Worm (Caenorhabditis elegans) whole organism, young adult: ENCODE measurements around the gene F55C5.10.

Source experiments
- C17E4.6 ChIP-seq: fragments of 200-800 bp; sonication (Bioruptor generic); IDR thresholded peaks from 2 replicates; pipeline ENCODE4 v1.3.6; 2022; ENCODE audit warnings: missing genetic modification reagents, missing genetic modification characterization, missing compliant biosample characterization
- F23B12.7 ChIP-seq: sonication (generic microtip); optimal IDR thresholded peaks from 2 replicates; lab custom pipeline; 2017; ENCODE audit warnings: missing genetic modification characterization, mild to moderate bottlenecking, missing compliant biosample characterization, antibody characterized with exemption, moderate library complexity; ENCODE audit not compliant: insufficient read depth
- F55B11.4 ChIP-seq: sonication (generic microtip); optimal IDR thresholded peaks from 2 replicates; lab custom pipeline; 2016; ENCODE audit warnings: missing compliant biosample characterization, missing genetic modification characterization, borderline replicate concordance; ENCODE audit not compliant: insufficient read depth
- T07F8.4 ChIP-seq: sonication (generic microtip); optimal IDR thresholded peaks from 2 replicates; lab custom pipeline; 2016; ENCODE audit warnings: mild to moderate bottlenecking, missing genetic modification characterization, moderate library complexity, missing compliant biosample characterization
- Y53G8AR.9 ChIP-seq: fragments of 200-800 bp; sonication (Bioruptor generic); conservative IDR thresholded peaks from 2 replicates; pipeline ENCODE4 v1.3.6; 2022; ENCODE audit warnings: missing genetic modification reagents, missing genetic modification characterization, missing compliant biosample characterization
- ama-1 ChIP-seq, 3 experiments: fragments of 150-350 bp in 1 of 3; sonication (generic microtip) in 2 of 3; optimal IDR thresholded peaks; 2 replicates each; lab custom pipeline; 2014 to 2018; ENCODE audit warnings: missing biosample characterization in 2 of 3, missing genetic modification characterization in 2 of 3, missing genetic modification reagents in 2 of 3
- egl-18 ChIP-seq: fragments of 200-800 bp; sonication (Bioruptor generic); IDR thresholded peaks from 2 replicates; pipeline ENCODE4 v1.3.6; 2022; ENCODE audit warnings: missing genetic modification reagents, missing genetic modification characterization, missing compliant biosample characterization
- lin-40 ChIP-seq: sonication (generic microtip); optimal IDR thresholded peaks from 2 replicates; lab custom pipeline; 2016; ENCODE audit warnings: missing genetic modification characterization, mild to moderate bottlenecking, missing compliant biosample characterization, missing genotype, missing genetic modification reagents
- mes-4 ChIP-seq: sonication (generic microtip); optimal IDR thresholded peaks from 2 replicates; lab custom pipeline; 2016; ENCODE audit warnings: missing genotype, missing genetic modification characterization, missing compliant biosample characterization
- sdz-38 ChIP-seq: sonication (generic microtip); optimal IDR thresholded peaks from 2 replicates; lab custom pipeline; 2016; ENCODE audit warnings: missing genotype, missing genetic modification characterization, missing compliant biosample characterization
- ztf-22 ChIP-seq: fragments of 200-800 bp; sonication (Bioruptor generic); optimal IDR thresholded peaks from 2 replicates; lab custom pipeline; 2018; ENCODE audit warnings: mild to moderate bottlenecking, missing genetic modification characterization, moderate library complexity, missing compliant biosample characterization
- ztf-26 ChIP-seq: sonication (generic microtip); optimal IDR thresholded peaks from 2 replicates; lab custom pipeline; 2017; ENCODE audit warnings: missing genetic modification characterization, missing compliant biosample characterization

- TF ChIP-seq sdz-38 (no peak), Y53G8AR.9 (GFP tag; lab: Robert Waterston, UW) (no peak), lin-40 (tag; lab: Kevin White, UChicago) (no peak), mes-4 (tag; lab: Kevin White, UChicago) (no peak), T07F8.4 (tag; lab: Kevin White, UChicago) (no peak), ama-1 (optimal IDR thresholded peaks at IDR 0.05; lab: Kevin White, UChicago) (no peak), ama-1 (GFP tag; optimal IDR thresholded peaks at IDR 0.05; lab: Kevin White, UChicago) (no peak), C17E4.6 (no peak), F55B11.4 (no peak), F23B12.7 (no peak), egl-18 (GFP tag; lab: Robert Waterston, UW) (no peak), ztf-26 (no peak), ztf-22 (GFP tag; lab: Kevin White, UChicago) (no peak)
Observed at ce11 chrV:12258922-12259321, 24.4 kb upstream of the F55C5.10 start, which contains the start of gene ugt-56.
